Fruit fly (Drosophila melanogaster): ENCODE measurements around the gene CG6980.

The CG6980 gene

DNA sequence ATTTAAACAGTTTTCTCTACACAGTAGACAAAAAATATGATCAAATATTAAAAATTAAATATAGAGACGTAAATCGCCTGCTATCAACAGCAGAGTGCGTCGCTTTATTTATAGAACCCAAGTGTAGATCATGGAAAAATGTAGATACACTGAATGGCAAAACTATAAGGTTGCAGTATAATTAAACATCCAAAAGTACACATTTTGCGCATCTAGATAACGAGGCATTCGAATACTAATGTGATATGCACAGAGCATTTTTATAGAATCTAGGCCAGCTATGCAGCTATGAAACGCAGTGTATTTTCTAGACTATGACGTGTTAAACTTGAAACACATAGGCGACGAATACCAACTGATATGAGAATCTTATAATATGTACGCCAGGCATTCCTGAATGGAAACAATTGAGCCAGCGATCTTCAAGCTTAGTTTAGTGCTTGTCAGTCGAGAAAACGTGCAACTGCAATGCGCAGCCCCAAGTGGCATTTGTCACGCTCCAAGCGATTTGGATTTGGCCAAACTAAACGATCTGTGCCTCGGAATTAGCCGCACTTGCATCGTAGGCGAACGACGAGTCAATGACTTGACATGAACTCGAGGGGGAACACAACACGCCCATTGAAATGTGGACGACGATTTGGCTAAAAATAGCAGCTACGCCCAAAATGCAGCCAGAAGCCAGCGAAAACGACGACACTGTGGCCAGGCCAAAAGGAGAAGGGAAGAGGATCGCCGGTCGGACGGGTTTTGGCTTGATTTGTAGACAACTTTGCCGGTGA is 3.6 kb downstream of the CG6980 start (continued):
- TF ChIP-seq kah (GFP tag; optimal IDR thresholded peaks at IDR 0.05) (peak; percentile 70), Sox100B (GFP tag; optimal IDR thresholded peaks at IDR 0.05) (peak; percentile 81), ewg (GFP tag; optimal IDR thresholded peaks at IDR 0.05) (peak; percentile 73), MBD-R2 (GFP tag; IDR thresholded peaks at IDR 0.05) (peak; percentile 68; the same call in 1 of the 2 replicates), CG11696 (GFP tag; IDR thresholded peaks at IDR 0.05) (peak; percentile 88), CG34376 (GFP tag; optimal IDR thresholded peaks at IDR 0.05) (peak; percentile 74), B-H2 (GFP tag; optimal IDR thresholded peaks at IDR 0.05) (peak; percentile 80), Doc2 (GFP tag; IDR thresholded peaks at IDR 0.05) (peak; percentile 77), zen2 (GFP tag; IDR thresholded peaks at IDR 0.05; ENCODE audit: partially characterized antibody) (no peak), Ada2b (GFP tag; IDR thresholded peaks at IDR 0.05) (peak; percentile 90), Gsc (GFP tag; IDR thresholded peaks at IDR 0.05) (no peak), vvl (GFP tag; IDR thresholded peaks at IDR 0.05) (peak; percentile 95), gt (GFP tag; IDR thresholded peaks at IDR 0.05) (no peak), CG42726 (GFP tag; IDR thresholded peaks at IDR 0.05; ENCODE audit: partially characterized antibody) (no peak), tin (GFP tag; optimal IDR thresholded peaks at IDR 0.05) (peak; percentile 75), B-H1 (GFP tag; IDR thresholded peaks at IDR 0.05) (peak; percentile 87), br (optimal IDR thresholded peaks at IDR 0.05) (no peak), CG7271 (tag; optimal IDR thresholded peaks at IDR 0.05) (no peak), CG7372 (GFP tag; IDR thresholded peaks at IDR 0.05) (peak; percentile 86), CG11085 (GFP tag; IDR thresholded peaks at IDR 0.05) (peak; percentile 63; the same call in 1 of the 2 replicates), trh (GFP tag; optimal IDR thresholded peaks at IDR 0.05) (no peak), sna (GFP tag; IDR thresholded peaks at IDR 0.05; ENCODE audit: partially characterized antibody) (no peak), insv (GFP tag; optimal IDR thresholded peaks at IDR 0.05) (no peak), CG2712 (tag; optimal IDR thresholded peaks at IDR 0.05) (peak; percentile 86), bbx (GFP tag; IDR thresholded peaks at IDR 0.05; ENCODE audit: partially characterized antibody) (no peak), CG4707 (GFP tag; optimal IDR thresholded peaks at IDR 0.05) (peak; percentile 69), CG8089 (GFP tag; optimal IDR thresholded peaks at IDR 0.05) (peak; percentile 74), CG11504 (tag; optimal IDR thresholded peaks at IDR 0.05) (peak; percentile 91), lbe (GFP tag; optimal IDR thresholded peaks at IDR 0.05) (peak; percentile 76), Adf1 (GFP tag; IDR thresholded peaks at IDR 0.05) (peak; percentile 65), CG15479 (GFP tag; optimal IDR thresholded peaks at IDR 0.05) (no peak), CG32772 (GFP tag; IDR thresholded peaks at IDR 0.05) (peak; percentile 82), CG17612 (GFP tag; IDR thresholded peaks at IDR 0.05) (peak; percentile 68; the same call in 1 of the 2 replicates), CG1529 (GFP tag; optimal IDR thresholded peaks at IDR 0.05) (peak; percentile 78), bcd (GFP tag; optimal IDR thresholded peaks at IDR 0.05) (peak; percentile 82), lab (GFP tag; optimal IDR thresholded peaks at IDR 0.05) (peak; percentile 95), CG18599 (GFP tag; optimal IDR thresholded peaks at IDR 0.05) (peak; percentile 93), sima (GFP tag; optimal IDR thresholded peaks at IDR 0.05) (peak; percentile 71), CG8359 (GFP tag; optimal IDR thresholded peaks at IDR 0.05; ENCODE audit: borderline replicate concordance) (no peak), CG14860 (GFP tag; IDR thresholded peaks at IDR 0.05; ENCODE audit: partially characterized antibody) (no peak), gro (GFP tag; optimal IDR thresholded peaks at IDR 0.05) (peak; percentile 91), pum (GFP tag; optimal IDR thresholded peaks at IDR 0.05) (peak; percentile 67), Mrtf (GFP tag; IDR thresholded peaks at IDR 0.05) (peak; percentile 89), CG8944 (GFP tag; optimal IDR thresholded peaks at IDR 0.05) (peak; percentile 78), Dek (tag; optimal IDR thresholded peaks at IDR 0.05) (peak; percentile 87), YL-1 (GFP tag; optimal IDR thresholded peaks at IDR 0.05) (peak; percentile 35), nau (GFP tag; optimal IDR thresholded peaks at IDR 0.05) (peak; percentile 76), CG30431 (GFP tag; optimal IDR thresholded peaks at IDR 0.05) (peak; percentile 73), CG7987 (GFP tag; optimal IDR thresholded peaks at IDR 0.05) (peak; percentile 82)

All from whole organism, embryonic.